Worm (Caenorhabditis elegans): ENCODE results near the gene F08F8.7.
A peak's percentile ranks its signal among the peaks of the same experiment; 100 is the strongest.

F08F8.7 gene

ce11 chrIII:7374681-7375271 lies 27.8 kb upstream of the F08F8.7 start, which contains the start of gene mml-1 (continued):
- TF ChIP-seq nhr-20 (tag; optimal IDR thresholded peaks at IDR 0.05) (peak; percentile 11), lin-14 (GFP tag; optimal IDR thresholded peaks at IDR 0.05) (peak; percentile 56), unc-62 (GFP tag; optimal IDR thresholded peaks at IDR 0.05) (no peak), mep-1 (tag; optimal IDR thresholded peaks at IDR 0.05) (peak; percentile 23), rnt-1 (tag; optimal IDR thresholded peaks at IDR 0.05) (peak; percentile 33), nhr-85 (tag) (no peak), lir-3 (tag; optimal IDR thresholded peaks at IDR 0.05; ENCODE audit: poor library complexity) (no peak), sptf-1 (tag; optimal IDR thresholded peaks at IDR 0.05) (no peak), nhr-47 (tag; optimal IDR thresholded peaks at IDR 0.05) (no peak), ceh-8 (GFP tag; optimal IDR thresholded peaks at IDR 0.05) (no peak), ceh-88 (GFP tag; IDR thresholded peaks at IDR 0.05) (no peak), fkh-8 (tag; optimal IDR thresholded peaks at IDR 0.05) (no peak)

- no peak for TF ChIP-seq dsc-1 (tag; optimal IDR thresholded peaks at IDR 0.05)
- TF ChIP-seq nhr-85 (tag) = no peak
- no peak for TF ChIP-seq zag-1 (tag; optimal IDR thresholded peaks at IDR 0.05)
- no peak for TF ChIP-seq pqm-1 (tag; optimal IDR thresholded peaks at IDR 0.05)
- TF ChIP-seq efl-1 (optimal IDR thresholded peaks at IDR 0.05) = no peak
- TF ChIP-seq efl-1 (GFP tag; optimal IDR thresholded peaks at IDR 0.05 in 1 of 2) = peak in 1 of 2 experiments; percentile 78
Observed at ce11 chrIII:7373802-7374435, 27.0 kb upstream of the F08F8.7 start.

DNA sequence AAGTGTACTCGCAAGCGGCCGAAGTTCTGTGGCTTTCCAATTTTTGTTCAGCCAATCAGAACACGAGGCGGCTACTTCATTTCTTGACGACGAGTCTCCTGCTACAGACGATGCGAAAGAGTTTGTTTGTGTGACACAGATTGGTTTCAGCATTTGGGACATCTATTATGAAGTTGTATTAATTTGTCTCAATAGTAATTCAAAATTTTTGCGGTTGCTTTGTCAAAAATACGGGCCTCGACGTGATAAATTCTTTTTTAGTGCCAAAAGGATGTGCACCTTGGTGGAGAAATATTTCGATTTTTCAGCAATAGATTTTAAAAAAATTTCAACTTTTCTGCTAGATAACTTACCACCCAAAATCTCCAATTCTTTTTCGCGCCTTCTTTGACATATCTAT lies 23.6 kb upstream of the F08F8.7 start:
- TF ChIP-seq fkh-4 (tag; optimal IDR thresholded peaks at IDR 0.05; ENCODE audit: borderline replicate concordance) (no peak), hpl-2 (GFP tag; optimal IDR thresholded peaks at IDR 0.05) (no peak), unc-130 (tag; optimal IDR thresholded peaks at IDR 0.05) (no peak), nhr-71 (tag; optimal IDR thresholded peaks at IDR 0.05) (no peak), vab-15 (tag; optimal IDR thresholded peaks at IDR 0.05) (no peak), swsn-7 (tag; optimal IDR thresholded peaks at IDR 0.05) (no peak), irx-1 (tag; optimal IDR thresholded peaks at IDR 0.05) (no peak), grh-1 (GFP tag; IDR thresholded peaks at IDR 0.05) (no peak), unc-98 (GFP tag; IDR thresholded peaks at IDR 0.05) (no peak), Y116A8C.19 (tag; optimal IDR thresholded peaks at IDR 0.05; ENCODE audit: borderline replicate concordance) (no peak)

DNA sequence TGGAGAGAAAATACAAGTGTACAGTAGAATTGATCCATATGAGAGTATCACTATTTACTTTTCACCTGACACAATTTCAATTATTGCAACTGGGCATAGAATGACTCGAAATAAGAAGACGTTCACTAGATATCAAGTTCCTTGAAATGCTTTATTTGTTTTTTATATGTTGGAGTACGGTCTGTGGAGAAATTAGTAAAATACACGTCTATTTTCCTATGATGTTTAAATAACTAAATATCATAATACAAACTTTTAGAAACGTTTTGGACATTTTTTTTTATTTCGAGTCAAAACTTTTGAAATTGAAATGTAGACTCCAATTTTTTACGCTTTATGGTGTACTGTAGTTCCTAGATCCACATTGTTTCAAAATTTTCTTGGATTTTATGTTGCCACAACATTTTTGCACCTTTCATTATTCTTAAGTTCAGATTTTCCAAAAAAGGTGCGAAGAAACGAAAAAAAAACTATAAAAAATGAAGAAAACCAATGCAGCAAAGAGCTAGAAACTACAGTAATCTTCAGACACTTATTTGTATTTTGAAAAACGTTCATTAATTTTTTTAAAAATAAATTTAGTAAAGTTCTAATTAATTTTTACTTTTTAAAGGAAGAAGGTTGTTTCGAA lies 22.6 kb upstream of the F08F8.7 start:
- no peak for TF ChIP-seq pqm-1 (tag; optimal IDR thresholded peaks at IDR 0.05)
- no peak for TF ChIP-seq irx-1 (tag; optimal IDR thresholded peaks at IDR 0.05)
- peak; percentile 12 for TF ChIP-seq lin-39 (tag; optimal IDR thresholded peaks at IDR 0.05)
- no peak for TF ChIP-seq ceh-82 (tag; optimal IDR thresholded peaks at IDR 0.05)
- TF ChIP-seq efl-1 (optimal IDR thresholded peaks at IDR 0.05) = no peak
- peak in 1 of 2 experiments; percentile 1 for TF ChIP-seq efl-1 (GFP tag; optimal IDR thresholded peaks at IDR 0.05 in 1 of 2)
- TF ChIP-seq lin-35 (GFP tag; optimal IDR thresholded peaks at IDR 0.05) = peak in 1 of 2 experiments; percentile 16
- TF ChIP-seq nhr-47 (tag; optimal IDR thresholded peaks at IDR 0.05) = peak; percentile 49
- TF ChIP-seq nhr-90 (tag; optimal IDR thresholded peaks at IDR 0.05; ENCODE audit: poor library complexity) = peak; percentile 53
- TF ChIP-seq elt-3 (tag; optimal IDR thresholded peaks at IDR 0.05) = peak in 1 of 6 experiments; percentile 10
- peak; percentile 28 for TF ChIP-seq nhr-71 (tag; optimal IDR thresholded peaks at IDR 0.05)
- TF ChIP-seq hlh-4 (tag; optimal IDR thresholded peaks at IDR 0.05) = no peak
- no peak for TF ChIP-seq egl-27 (tag; optimal IDR thresholded peaks at IDR 0.05)
- TF ChIP-seq lsy-2 (tag; optimal IDR thresholded peaks at IDR 0.05) = peak in 1 of 2 experiments; percentile 20
